Worm (Caenorhabditis elegans): Measurements from ENCODE around the gene D2089.8.

The D2089.8 gene

DNA sequence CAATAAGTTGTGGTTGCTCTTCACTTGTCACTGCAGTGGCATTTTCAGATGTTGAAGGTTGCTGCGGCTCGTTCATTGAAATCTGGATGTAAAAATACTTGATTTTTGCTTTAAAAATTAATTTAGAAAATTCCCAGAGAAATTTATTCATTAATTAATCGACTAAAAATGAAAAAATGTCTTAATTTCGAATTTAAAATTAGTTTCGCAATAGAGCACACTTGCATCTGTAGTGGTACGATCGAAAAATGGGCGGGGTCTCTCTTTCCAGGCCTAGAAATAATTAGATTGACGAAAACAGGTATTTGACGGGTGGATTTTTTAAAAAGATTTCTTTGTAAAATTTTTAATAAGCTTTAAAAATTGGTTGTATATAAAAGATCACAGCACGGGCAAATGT, at the start of gene D2089.8:
D2089.8 (minus strand) TSS at position 84 of the 400 bp plus-strand sequence.
- TF ChIP-seq unc-3 (GFP tag; conservative IDR thresholded peaks at IDR 0.05) (no peak), unc-3 (tag; optimal IDR thresholded peaks at IDR 0.05) (no peak), Y22D7AL.16 (tag; optimal IDR thresholded peaks at IDR 0.05) (no peak), ama-1 (optimal IDR thresholded peaks at IDR 0.05) (no peak), ceh-48 (tag; optimal IDR thresholded peaks at IDR 0.05) (peak; percentile 4), ceh-14 (tag; optimal IDR thresholded peaks at IDR 0.05) (peak; percentile 34), fkh-10 (GFP tag; optimal IDR thresholded peaks at IDR 0.05) (no peak), nhr-232 (tag; optimal IDR thresholded peaks at IDR 0.05) (no peak), unc-42 (tag; optimal IDR thresholded peaks at IDR 0.05) (peak; percentile 43), fax-1 (tag; optimal IDR thresholded peaks at IDR 0.05) (no peak), dve-1 (tag; optimal IDR thresholded peaks at IDR 0.05) (no peak), mec-3 (tag; optimal IDR thresholded peaks at IDR 0.05; ENCODE audit: borderline replicate concordance) (no peak), pros-1 (tag; optimal IDR thresholded peaks at IDR 0.05) (no peak), ttx-3 (tag; optimal IDR thresholded peaks at IDR 0.05) (no peak), unc-86 (tag; optimal IDR thresholded peaks at IDR 0.05) (no peak), pat-9 (tag; optimal IDR thresholded peaks at IDR 0.05) (no peak), ceh-6 (GFP tag; optimal IDR thresholded peaks at IDR 0.05) (no peak)

DNA sequence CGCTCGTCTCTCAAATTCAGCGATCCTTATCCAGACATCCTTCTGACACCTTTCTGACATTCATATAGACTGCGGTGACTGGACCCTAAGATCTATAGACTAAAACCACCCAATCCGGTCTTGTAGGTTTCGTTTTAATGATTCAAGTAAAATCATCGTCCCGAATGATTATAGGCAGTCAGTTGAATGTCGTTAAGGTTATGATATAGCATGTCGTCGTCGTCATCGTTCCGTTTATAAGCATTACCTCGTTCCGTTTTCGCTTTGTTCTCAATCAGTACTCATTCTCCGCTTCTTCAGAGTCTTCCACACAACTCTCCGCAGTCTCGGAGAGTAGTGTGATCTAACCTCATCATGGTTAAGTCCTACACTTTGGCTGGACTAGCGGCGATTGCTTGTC, 46.1 kb upstream of the D2089.8 start, which contains the start of gene bli-1:
bli-1 (plus strand) TSS at position 301 of the 400 bp plus-strand sequence.
- TF ChIP-seq unc-42 (tag; optimal IDR thresholded peaks at IDR 0.05), result no peak

DNA sequence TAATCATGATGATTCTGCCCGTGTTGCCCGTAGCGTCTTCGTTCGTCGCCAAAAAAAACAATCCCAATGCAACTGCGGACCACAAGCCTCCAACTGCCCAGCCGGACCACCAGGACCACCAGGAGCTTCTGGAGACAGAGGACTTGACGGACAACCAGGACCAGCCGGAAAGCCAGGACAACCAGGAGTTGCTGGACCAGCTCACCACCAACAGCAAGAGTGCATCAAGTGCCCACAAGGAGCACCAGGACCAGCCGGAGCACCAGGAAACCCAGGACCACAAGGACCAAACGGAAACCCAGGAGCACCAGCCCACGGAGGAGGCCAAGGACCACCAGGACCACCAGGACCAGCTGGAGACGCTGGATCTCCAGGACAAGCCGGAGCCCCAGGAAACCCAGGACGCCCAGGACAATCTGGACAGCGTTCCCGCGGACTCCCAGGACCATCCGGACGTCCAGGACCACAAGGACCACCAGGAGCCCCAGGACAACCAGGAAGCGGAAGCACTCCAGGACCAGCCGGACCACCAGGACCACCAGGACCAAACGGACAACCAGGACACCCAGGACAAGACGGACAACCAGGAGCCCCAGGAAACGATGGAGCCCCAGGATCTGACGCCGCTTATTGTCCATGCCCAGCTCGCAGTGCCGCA, 45.0 kb upstream of the D2089.8 start:
- TF ChIP-seq elt-4 (tag; optimal IDR thresholded peaks at IDR 0.05), result peak; percentile 85
- no peak for TF ChIP-seq che-1 (tag; optimal IDR thresholded peaks at IDR 0.05)
- no peak for TF ChIP-seq hlh-6 (tag; optimal IDR thresholded peaks at IDR 0.05)
- TF ChIP-seq syd-9 (tag; optimal IDR thresholded peaks at IDR 0.05), result peak; percentile 5
- TF ChIP-seq ceh-14 (tag; optimal IDR thresholded peaks at IDR 0.05), result no peak

DNA sequence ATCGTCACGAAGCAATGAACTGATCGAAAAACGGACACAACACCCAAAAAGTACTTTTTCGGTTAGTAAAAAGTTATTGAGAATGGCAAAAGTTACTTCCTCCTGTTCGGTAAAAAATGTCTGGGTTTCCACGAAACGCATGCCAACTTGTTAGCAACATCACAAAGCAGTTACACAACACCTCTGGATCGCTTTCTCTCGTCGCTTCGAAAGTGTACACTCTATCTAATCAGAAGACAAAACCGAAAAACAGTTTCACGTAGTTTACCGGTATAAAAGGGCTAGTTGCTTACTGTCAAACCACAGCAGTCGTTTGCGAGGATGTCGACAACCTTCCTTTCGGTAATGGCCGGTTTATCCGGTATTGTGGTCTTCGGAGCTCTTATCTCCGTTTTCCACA, 44.3 kb upstream of the D2089.8 start, which contains the start of gene col-80:
col-80 (plus strand) TSS at position 301 of the 400 bp plus-strand sequence.
- no peak for TF ChIP-seq Y22D7AL.16 (tag; optimal IDR thresholded peaks at IDR 0.05)
- TF ChIP-seq lim-6 (tag; optimal IDR thresholded peaks at IDR 0.05), result no peak
- no peak for TF ChIP-seq syd-9 (tag; optimal IDR thresholded peaks at IDR 0.05)
- TF ChIP-seq ceh-31 (tag; optimal IDR thresholded peaks at IDR 0.05), result no peak
- TF ChIP-seq fkh-6 (tag; optimal IDR thresholded peaks at IDR 0.05), result no peak
- no peak for TF ChIP-seq gmeb-2 (tag; optimal IDR thresholded peaks at IDR 0.05)
- TF ChIP-seq tbx-7 (tag; optimal IDR thresholded peaks at IDR 0.05), result no peak
- no peak for TF ChIP-seq elt-4 (tag; optimal IDR thresholded peaks at IDR 0.05)
- no peak for TF ChIP-seq rnt-1 (tag; optimal IDR thresholded peaks at IDR 0.05)
- no peak for TF ChIP-seq C38D4.7 (GFP tag; optimal IDR thresholded peaks at IDR 0.05)
- no peak for TF ChIP-seq ceh-2 (tag; optimal IDR thresholded peaks at IDR 0.05)
- TF ChIP-seq nhr-232 (tag; optimal IDR thresholded peaks at IDR 0.05), result no peak
- TF ChIP-seq elt-2 (tag; optimal IDR thresholded peaks at IDR 0.05), result no peak

DNA sequence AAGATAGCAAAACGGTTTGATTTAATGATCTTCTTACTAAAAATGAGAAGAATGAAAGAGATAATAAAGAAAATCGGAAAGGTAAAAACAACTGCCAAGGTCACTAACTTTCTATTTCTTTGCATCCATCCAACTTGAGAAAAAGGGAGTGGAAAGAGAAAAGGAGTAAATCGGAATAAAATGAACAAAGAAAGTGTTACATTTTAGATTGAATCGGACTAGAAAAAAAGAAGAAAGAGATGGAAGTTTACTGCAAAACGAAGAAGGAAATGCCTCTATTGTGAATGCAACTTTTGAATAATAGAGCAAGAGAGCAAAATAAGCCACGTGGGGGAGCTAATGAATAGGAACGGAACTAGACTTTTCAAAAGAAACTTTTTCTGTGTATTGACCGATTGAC, 43.5 kb upstream of the D2089.8 start:
- TF ChIP-seq che-1 (tag; optimal IDR thresholded peaks at IDR 0.05) (no peak), npax-4 (tag; optimal IDR thresholded peaks at IDR 0.05) (no peak), dve-1 (tag; optimal IDR thresholded peaks at IDR 0.05) (no peak), ama-1 (optimal IDR thresholded peaks at IDR 0.05) (no peak), fkh-10 (GFP tag; optimal IDR thresholded peaks at IDR 0.05) (no peak), unc-42 (tag; optimal IDR thresholded peaks at IDR 0.05) (no peak), Y22D7AL.16 (tag; optimal IDR thresholded peaks at IDR 0.05) (no peak), tbx-2 (tag; optimal IDR thresholded peaks at IDR 0.05) (no peak), nfya-1 (tag; optimal IDR thresholded peaks at IDR 0.05) (no peak), nhr-232 (tag; optimal IDR thresholded peaks at IDR 0.05) (no peak), F13H6.1 (tag; optimal IDR thresholded peaks at IDR 0.05) (no peak), hlh-8 (tag; optimal IDR thresholded peaks at IDR 0.05) (no peak), pha-4 (tag; optimal IDR thresholded peaks at IDR 0.05) (no peak)

Measured in whole organism, late embryonic.